Worm (Caenorhabditis elegans): ENCODE results near the gene ins-39.

DNA sequence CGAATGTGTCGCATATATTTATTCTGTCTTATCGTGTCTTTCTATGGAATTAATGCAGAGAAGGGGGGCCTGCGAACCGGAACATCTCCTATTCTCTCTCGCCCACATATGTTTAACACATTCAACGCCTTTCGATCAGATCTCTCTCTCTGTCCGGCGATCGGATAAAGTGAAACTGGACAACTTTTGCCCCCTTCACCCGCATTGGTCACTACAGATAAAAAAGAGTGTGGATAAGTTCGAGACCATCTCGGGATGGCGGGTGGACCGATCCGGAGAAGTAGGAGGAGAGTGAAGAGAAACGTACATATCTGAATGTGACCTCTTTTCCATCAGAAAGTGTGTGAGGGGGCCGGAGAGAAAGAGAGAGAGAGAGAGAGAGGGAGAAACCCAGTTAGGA, 33.1 kb downstream of the ins-39 start, which contains the start of gene H42K12.3:
- peak; percentile 96 for TF ChIP-seq blmp-1 (tag; optimal IDR thresholded peaks at IDR 0.05)
- TF ChIP-seq skn-1 (tag; optimal IDR thresholded peaks at IDR 0.05): no peak
- no peak for TF ChIP-seq fos-1 (tag; optimal IDR thresholded peaks at IDR 0.05)
- no peak for TF ChIP-seq nhr-90 (tag; optimal IDR thresholded peaks at IDR 0.05; ENCODE audit: poor library complexity)
- no peak for TF ChIP-seq nhr-85 (tag)
- no peak for TF ChIP-seq nhr-77 (tag; optimal IDR thresholded peaks at IDR 0.05)
- no peak for TF ChIP-seq pag-3 (tag; optimal IDR thresholded peaks at IDR 0.05; ENCODE audit: borderline replicate concordance, insufficient read depth)
- no peak for TF ChIP-seq sptf-1 (tag; optimal IDR thresholded peaks at IDR 0.05)
- TF ChIP-seq nhr-28 (tag; optimal IDR thresholded peaks at IDR 0.05): no peak
- no peak for TF ChIP-seq lin-15B (tag; optimal IDR thresholded peaks at IDR 0.05)
- TF ChIP-seq ztf-4 (tag; optimal IDR thresholded peaks at IDR 0.05): no peak
- TF ChIP-seq ceh-8 (GFP tag; optimal IDR thresholded peaks at IDR 0.05): no peak

Measured in whole organism, L1 larva.